Fruit fly (Drosophila melanogaster): ENCODE measurements around the gene CG2656.

The CG2656 gene

DNA sequence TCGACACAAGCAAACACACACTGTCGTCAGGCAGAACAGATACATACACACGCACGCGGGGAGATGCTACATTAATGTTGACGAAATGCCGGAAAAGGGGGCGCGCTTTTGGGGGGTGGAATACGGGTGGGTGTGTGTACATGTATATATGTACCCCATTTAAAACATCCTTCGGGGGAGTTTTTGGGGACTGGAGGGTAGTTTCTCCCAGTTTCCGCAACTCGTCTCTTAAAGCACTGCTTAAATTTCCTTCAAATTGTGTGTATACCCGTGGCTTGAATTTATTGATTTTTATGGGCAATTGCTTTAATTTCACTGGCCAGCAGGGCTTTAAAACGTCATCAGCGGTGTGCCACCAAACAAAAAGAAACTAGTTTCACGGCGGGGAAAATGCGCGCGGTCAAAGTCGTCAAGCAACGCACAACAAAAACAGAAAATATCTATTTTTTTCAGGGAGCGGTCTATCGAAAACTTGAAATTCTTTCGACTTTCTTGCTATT, 21.4 kb upstream of the CG2656 start (continued):
- TF ChIP-seq CG6791 (GFP tag; IDR thresholded peaks at IDR 0.05; ENCODE audit: partially characterized antibody): no peak
- TF ChIP-seq kni (GFP tag; optimal IDR thresholded peaks at IDR 0.05): peak; percentile 85
- no peak for TF ChIP-seq Hsf (GFP tag; optimal IDR thresholded peaks at IDR 0.05)
- TF ChIP-seq CG10543 (GFP tag; optimal IDR thresholded peaks at IDR 0.05): no peak
- TF ChIP-seq kah (GFP tag; optimal IDR thresholded peaks at IDR 0.05): no peak
- TF ChIP-seq zen (tag; optimal IDR thresholded peaks at IDR 0.05): no peak
- no peak for TF ChIP-seq CG14860 (GFP tag; IDR thresholded peaks at IDR 0.05; ENCODE audit: partially characterized antibody)
- TF ChIP-seq CG6689 (GFP tag; IDR thresholded peaks at IDR 0.05): no peak
- TF ChIP-seq D19A (tag; optimal IDR thresholded peaks at IDR 0.05): no peak
- no peak for TF ChIP-seq Atf3 (GFP tag; optimal IDR thresholded peaks at IDR 0.05)
- TF ChIP-seq aop (GFP tag; IDR thresholded peaks at IDR 0.05): no peak
- TF ChIP-seq ttk (GFP tag; IDR thresholded peaks at IDR 0.05): peak; percentile 36; the same call in 1 of the 2 replicates
- peak; percentile 63 for TF ChIP-seq crol (GFP tag; IDR thresholded peaks at IDR 0.05)
- TF ChIP-seq CG32767 (GFP tag; IDR thresholded peaks at IDR 0.05): peak; percentile 74; the same call in 1 of the 2 replicates
- TF ChIP-seq CG6254 (GFP tag; optimal IDR thresholded peaks at IDR 0.05): no peak
- no peak for TF ChIP-seq caup (GFP tag; optimal IDR thresholded peaks at IDR 0.05; ENCODE audit: severe bottlenecking)
- TF ChIP-seq CG14441 (GFP tag; IDR thresholded peaks at IDR 0.05): no peak
- no peak for TF ChIP-seq gcm2 (GFP tag; optimal IDR thresholded peaks at IDR 0.05)
- no peak for TF ChIP-seq CG10267 (tag; optimal IDR thresholded peaks at IDR 0.05)
- TF ChIP-seq sima (GFP tag; optimal IDR thresholded peaks at IDR 0.05): no peak

DNA sequence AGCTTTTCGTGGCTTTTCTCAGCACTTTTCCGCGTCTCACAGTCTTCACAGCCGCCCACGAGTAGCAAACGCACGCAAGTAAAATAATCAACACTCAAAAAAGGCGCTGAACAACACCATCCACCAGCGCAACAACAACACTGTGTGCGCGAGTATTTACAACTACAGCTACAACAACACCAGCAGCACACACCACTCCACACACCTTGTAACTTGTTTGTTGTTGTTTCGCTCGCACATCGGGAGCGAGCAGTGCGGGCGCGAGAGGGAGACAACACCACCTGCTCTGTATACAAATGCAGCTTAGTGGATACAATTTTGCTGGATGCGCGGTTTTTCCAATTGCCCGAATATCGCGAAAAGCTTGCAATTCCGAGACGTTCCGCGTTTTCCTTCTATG, 20.8 kb upstream of the CG2656 start:
- TF ChIP-seq CG34422 (GFP tag; IDR thresholded peaks at IDR 0.05) (0 out of 3 replicates have a peak, but pooled peaks have one; percentile 67), CG10147 (GFP tag; optimal IDR thresholded peaks at IDR 0.05) (no peak), CG4424 (GFP tag; optimal IDR thresholded peaks at IDR 0.05) (no peak), so (GFP tag; IDR thresholded peaks at IDR 0.05) (0 out of 3 replicates have a peak, but pooled peaks have one; percentile 3), pros (GFP tag; optimal IDR thresholded peaks at IDR 0.05) (peak; percentile 35), pzg (GFP tag; optimal IDR thresholded peaks at IDR 0.05) (peak; percentile 27), Atf-2 (GFP tag; optimal IDR thresholded peaks at IDR 0.05) (no peak), bbx (GFP tag; IDR thresholded peaks at IDR 0.05; ENCODE audit: partially characterized antibody) (peak; percentile 8; the same call in 1 of the 2 replicates), CG2199 (GFP tag; IDR thresholded peaks at IDR 0.05) (peak; percentile 66; the same call in 1 of the 3 replicates), dm (GFP tag; optimal IDR thresholded peaks at IDR 0.05) (no peak), cato (GFP tag; optimal IDR thresholded peaks at IDR 0.05; ENCODE audit: borderline replicate concordance) (no peak), Six4 (GFP tag; optimal IDR thresholded peaks at IDR 0.05) (no peak), ewg (GFP tag; optimal IDR thresholded peaks at IDR 0.05) (peak; percentile 20), Chrac-16 (GFP tag; optimal IDR thresholded peaks at IDR 0.05) (no peak), crol (GFP tag; IDR thresholded peaks at IDR 0.05) (peak; percentile 33; the same call in 1 of the 2 replicates), sr (GFP tag; IDR thresholded peaks at IDR 0.05) (peak; percentile 84), ci (GFP tag; IDR thresholded peaks at IDR 0.05) (peak; percentile 66), cg (GFP tag; optimal IDR thresholded peaks at IDR 0.05) (peak; percentile 92), CG12071 (GFP tag; optimal IDR thresholded peaks at IDR 0.05) (peak; percentile 23), Trl (optimal IDR thresholded peaks at IDR 0.05) (peak in 1 of 2 experiments; percentile 9), Trl (GFP tag; optimal IDR thresholded peaks at IDR 0.05) (no peak), CG34376 (GFP tag; optimal IDR thresholded peaks at IDR 0.05) (no peak), gfzf (GFP tag; optimal IDR thresholded peaks at IDR 0.05) (no peak), unpg (GFP tag; optimal IDR thresholded peaks at IDR 0.05) (no peak), Opbp (GFP tag; IDR thresholded peaks at IDR 0.05; ENCODE audit: partially characterized antibody) (peak; percentile 20; the same call in 2 of the 3 replicates), inv (GFP tag; IDR thresholded peaks at IDR 0.05; ENCODE audit: partially characterized antibody) (no peak), Aef1 (GFP tag; IDR thresholded peaks at IDR 0.05) (peak; percentile 77), nerfin-1 (tag; optimal IDR thresholded peaks at IDR 0.05) (peak; percentile 83), crc (GFP tag; optimal IDR thresholded peaks at IDR 0.05) (no peak), CG1832 (GFP tag; optimal IDR thresholded peaks at IDR 0.05) (peak; percentile 96)
